Fruit fly (Drosophila melanogaster) S2 (cell line): Measurements from ENCODE around the gene CG14841.

ENCODE experiments used
- CG8478 ChIP-seq: fragments of >200 bp; optimal IDR thresholded peaks from 2 replicates; lab custom pipeline; 2018
- CTCF ChIP-seq, 2 experiments: fragments of >200 bp; optimal IDR thresholded peaks; 2 replicates each; lab custom pipeline; 2018

- TF ChIP-seq CG8478 (lab: Kevin White, UChicago) (no peak), CTCF (optimal IDR thresholded peaks at IDR 0.05; lab: Kevin White, UChicago) (no peak)
Observed at dm6 chr3R:14287980-14288379, 25.8 kb upstream of the CG14841 start.
